Comparison of ENCODE assay signal across 5 worm cellular contexts in the genomic region with DNA sequence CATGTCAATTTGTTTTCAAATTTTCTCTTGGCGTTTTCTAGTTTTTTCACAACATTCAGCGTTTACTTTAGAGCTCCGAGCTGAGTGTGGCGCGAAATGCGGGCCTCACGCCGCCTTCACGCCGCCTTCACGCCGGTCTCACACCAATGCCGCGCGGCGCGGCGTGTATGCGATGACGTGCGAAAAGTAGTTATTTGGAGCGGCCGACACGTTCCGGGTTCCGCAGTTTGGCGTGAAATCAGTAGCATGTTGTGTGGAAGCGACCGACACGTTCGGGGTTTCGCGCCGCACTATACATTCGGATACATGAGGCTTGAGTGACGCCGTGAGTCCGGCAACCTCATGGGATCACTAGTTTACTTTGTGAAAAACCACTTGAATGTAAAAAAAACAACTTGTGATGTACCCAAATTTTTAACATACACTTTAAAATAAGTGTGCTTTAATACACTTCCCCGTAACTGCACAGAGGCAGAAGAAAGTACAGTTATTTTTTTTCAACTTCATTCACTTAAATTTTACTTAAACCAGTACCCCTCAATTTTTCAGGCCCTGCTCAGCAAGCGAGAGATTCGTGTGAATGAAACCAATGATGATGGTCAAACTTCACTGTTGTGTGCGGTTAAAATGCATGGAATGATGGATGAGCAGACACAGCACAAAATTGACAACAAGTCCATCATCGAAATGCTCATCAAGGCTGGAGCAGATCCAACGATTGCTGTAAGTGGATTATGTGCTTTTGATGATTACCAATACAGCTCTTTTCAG.
TF ChIP-seq lines count a peak whose summit lies in the region.

No protein-coding gene starts in this region.

TF ChIP-seq in whole organism, L1 larva, 84 proteins besides CTCF, POLR2A, EP300 and RAD21:
- TF ChIP-seq efl-1 (optimal IDR thresholded peaks at IDR 0.05; lab: Kevin White, UChicago) (no peak), efl-1 (GFP tag; optimal IDR thresholded peaks at IDR 0.05 in 1 of 2; lab: Kevin White, UChicago) (peak in 1 of 2 experiments; percentile 91), hlh-17 (GFP tag; optimal IDR thresholded peaks at IDR 0.05; lab: Kevin White, UChicago; ENCODE audit: borderline replicate concordance) (no peak), nhr-71 (tag; optimal IDR thresholded peaks at IDR 0.05; lab: Kevin White, UChicago) (no peak), Y116A8C.19 (tag; optimal IDR thresholded peaks at IDR 0.05; lab: Kevin White, UChicago; ENCODE audit: borderline replicate concordance) (no peak), snpc-4 (tag; optimal IDR thresholded peaks at IDR 0.05; lab: Kevin White, UChicago) (peak; percentile 91), nhr-47 (tag; optimal IDR thresholded peaks at IDR 0.05; lab: Kevin White, UChicago) (no peak), vab-15 (tag; optimal IDR thresholded peaks at IDR 0.05; lab: Kevin White, UChicago) (no peak), mdl-1 (tag; optimal IDR thresholded peaks at IDR 0.05; lab: Kevin White, UChicago) (no peak), unc-30 (tag; optimal IDR thresholded peaks at IDR 0.05; lab: Kevin White, UChicago) (no peak), nhr-11 (tag; optimal IDR thresholded peaks at IDR 0.05; lab: Kevin White, UChicago) (no peak), aha-1 (tag; optimal IDR thresholded peaks at IDR 0.05; lab: Kevin White, UChicago) (no peak)

TF ChIP-seq in whole organism, L2 larva, 48 proteins besides CTCF, POLR2A, EP300 and RAD21:
- TF ChIP-seq snpc-4 (tag; optimal IDR thresholded peaks at IDR 0.05; lab: Kevin White, UChicago) (peak; percentile 51), blmp-1 (tag; optimal IDR thresholded peaks at IDR 0.05; lab: Kevin White, UChicago; ENCODE audit: insufficient read depth) (no peak), nhr-25 (tag; optimal IDR thresholded peaks at IDR 0.05; lab: Kevin White, UChicago) (no peak)
TF ChIP-seq in whole organism, L2 larva: peak in this region for 1.

TF ChIP-seq in whole organism, L3 larva, 47 proteins besides CTCF, POLR2A, EP300 and RAD21:
- TF ChIP-seq snpc-4 (tag; optimal IDR thresholded peaks at IDR 0.05; lab: Kevin White, UChicago) (peak; percentile 59), ceh-9 (tag; optimal IDR thresholded peaks at IDR 0.05; lab: Kevin White, UChicago) (no peak)

TF ChIP-seq in whole organism, L4 larva, 104 proteins besides CTCF, POLR2A, EP300 and RAD21 (continues in another document):
- TF ChIP-seq lim-7 (GFP tag; IDR thresholded peaks at IDR 0.05; lab: Robert Waterston, UW): no peak
- no peak for TF ChIP-seq mes-2 (tag; optimal IDR thresholded peaks at IDR 0.05; lab: Kevin White, UChicago; ENCODE audit: poor library complexity, severe bottlenecking)
- no peak for TF ChIP-seq ztf-11 (tag; optimal IDR thresholded peaks at IDR 0.05; lab: Kevin White, UChicago)
- no peak for TF ChIP-seq spr-3 (GFP tag; optimal IDR thresholded peaks at IDR 0.05; lab: Kevin White, UChicago)
- TF ChIP-seq vab-7 (GFP tag; IDR thresholded peaks at IDR 0.05; lab: Robert Waterston, UW): 0 out of 2 replicates have a peak, but pooled peaks have one; percentile 16
- TF ChIP-seq tag-97 (GFP tag; IDR thresholded peaks at IDR 0.05; lab: Robert Waterston, UW): no peak
- TF ChIP-seq pqm-1 (tag; optimal IDR thresholded peaks at IDR 0.05; lab: Kevin White, UChicago): no peak
- TF ChIP-seq nhr-25 (tag; optimal IDR thresholded peaks at IDR 0.05; lab: Kevin White, UChicago; ENCODE audit: borderline replicate concordance, insufficient read depth): no peak
- TF ChIP-seq aly-2 (tag; optimal IDR thresholded peaks at IDR 0.05; lab: Kevin White, UChicago): no peak
- no peak for TF ChIP-seq sdz-12 (GFP tag; optimal IDR thresholded peaks at IDR 0.05; lab: Kevin White, UChicago)
- TF ChIP-seq ceh-82 (tag; optimal IDR thresholded peaks at IDR 0.05; lab: Kevin White, UChicago): no peak
- TF ChIP-seq skn-1 (tag; optimal IDR thresholded peaks at IDR 0.05; lab: Kevin White, UChicago): no peak
- TF ChIP-seq arid-1 (GFP tag; conservative IDR thresholded peaks at IDR 0.05; lab: Robert Waterston, UW): no peak
- TF ChIP-seq hlh-11 (tag; optimal IDR thresholded peaks at IDR 0.05; lab: Kevin White, UChicago): no peak
- no peak for TF ChIP-seq tra-1 (GFP tag; IDR thresholded peaks at IDR 0.05; lab: Robert Waterston, UW)
- no peak for TF ChIP-seq lin-15B (tag; optimal IDR thresholded peaks at IDR 0.05; lab: Kevin White, UChicago)
- no peak for TF ChIP-seq lin-38 (GFP tag; IDR thresholded peaks at IDR 0.05; lab: Robert Waterston, UW)
- TF ChIP-seq mxl-3 (GFP tag; optimal IDR thresholded peaks at IDR 0.05; lab: Kevin White, UChicago): no peak
- TF ChIP-seq spr-1 (tag; optimal IDR thresholded peaks at IDR 0.05; lab: Kevin White, UChicago): peak; percentile 18
- no peak for TF ChIP-seq ctbp-1 (GFP tag; IDR thresholded peaks at IDR 0.05; lab: Robert Waterston, UW)
- TF ChIP-seq Y105C5A.15 (GFP tag; IDR thresholded peaks at IDR 0.05; lab: Robert Waterston, UW): no peak
- TF ChIP-seq php-3 (GFP tag; IDR thresholded peaks at IDR 0.05; lab: Robert Waterston, UW): no peak
- no peak for TF ChIP-seq lin-13 (GFP tag; optimal IDR thresholded peaks at IDR 0.05; lab: Kevin White, UChicago)
- no peak for TF ChIP-seq F49E8.2 (tag; optimal IDR thresholded peaks at IDR 0.05; lab: Kevin White, UChicago; ENCODE audit: borderline replicate concordance)
- no peak for TF ChIP-seq daf-16 (GFP tag; optimal IDR thresholded peaks at IDR 0.05; lab: Kevin White, UChicago)
- no peak for TF ChIP-seq daf-16 (tag; optimal IDR thresholded peaks at IDR 0.05; lab: Kevin White, UChicago)
- no peak for TF ChIP-seq dpl-1 (GFP tag; optimal IDR thresholded peaks at IDR 0.05; lab: Kevin White, UChicago)
- no peak for TF ChIP-seq cey-2 (tag; optimal IDR thresholded peaks at IDR 0.05; lab: Kevin White, UChicago; ENCODE audit: borderline replicate concordance, insufficient read depth)
- TF ChIP-seq jun-1 (tag; optimal IDR thresholded peaks at IDR 0.05; lab: Kevin White, UChicago): no peak
- no peak for TF ChIP-seq nhr-77 (tag; optimal IDR thresholded peaks at IDR 0.05; lab: Kevin White, UChicago)
- TF ChIP-seq Y75B8A.6 (GFP tag; IDR thresholded peaks at IDR 0.05; lab: Robert Waterston, UW): no peak
- no peak for TF ChIP-seq ces-1 (GFP tag; optimal IDR thresholded peaks at IDR 0.05; lab: Kevin White, UChicago)
- TF ChIP-seq saeg-2 (GFP tag; IDR thresholded peaks at IDR 0.05; lab: Robert Waterston, UW): no peak

TF ChIP-seq in whole organism, young adult, 124 proteins besides CTCF, POLR2A, EP300 and RAD21:
- no peak for TF ChIP-seq C17E4.6 (GFP tag; IDR thresholded peaks at IDR 0.05; lab: Robert Waterston, UW)
- TF ChIP-seq cebp-1 (GFP tag; IDR thresholded peaks at IDR 0.05; lab: Robert Waterston, UW): no peak
- peak; percentile 23 for TF ChIP-seq cebp-1 (tag; optimal IDR thresholded peaks at IDR 0.05; lab: Kevin White, UChicago)
- TF ChIP-seq egrh-3 (GFP tag; IDR thresholded peaks at IDR 0.05; lab: Robert Waterston, UW): peak; percentile 31; the same call in 1 of the 2 replicates
- peak; percentile 32 for TF ChIP-seq ceh-27 (GFP tag; optimal IDR thresholded peaks at IDR 0.05; lab: Kevin White, UChicago)
- no peak for TF ChIP-seq mxl-1 (tag; optimal IDR thresholded peaks at IDR 0.05; lab: Kevin White, UChicago)
- no peak for TF ChIP-seq sdz-38 (tag; optimal IDR thresholded peaks at IDR 0.05; lab: Kevin White, UChicago)
- 0 out of 2 replicates have a peak, but pooled peaks have one; percentile 11 for TF ChIP-seq madf-3 (GFP tag; IDR thresholded peaks at IDR 0.05; lab: Robert Waterston, UW)
- TF ChIP-seq dpff-1 (tag; optimal IDR thresholded peaks at IDR 0.05; lab: Kevin White, UChicago): peak; percentile 19
- TF ChIP-seq snpc-4 (GFP tag; optimal IDR thresholded peaks at IDR 0.05; lab: Kevin White, UChicago): no peak
- peak in 3 of 4 experiments; percentile 18 to 82 (median 78) for TF ChIP-seq snpc-4 (tag; optimal IDR thresholded peaks at IDR 0.05; lab: Kevin White, UChicago)
- peak; percentile 89 for TF ChIP-seq zfh-2 (GFP tag; conservative IDR thresholded peaks at IDR 0.05; lab: Robert Waterston, UW)
- no peak for TF ChIP-seq ceh-100 (GFP tag; IDR thresholded peaks at IDR 0.05; lab: Robert Waterston, UW)
- 0 out of 2 replicates have a peak, but pooled peaks have one; percentile 29 for TF ChIP-seq bed-1 (GFP tag; IDR thresholded peaks at IDR 0.05; lab: Robert Waterston, UW)
- no peak for TF ChIP-seq mes-4 (tag; optimal IDR thresholded peaks at IDR 0.05; lab: Kevin White, UChicago)
- TF ChIP-seq nhr-120 (GFP tag; IDR thresholded peaks at IDR 0.05; lab: Robert Waterston, UW): 0 out of 2 replicates have a peak, but pooled peaks have one; percentile 75
- 0 out of 2 replicates have a peak, but pooled peaks have one; percentile 43 for TF ChIP-seq pbrm-1 (GFP tag; IDR thresholded peaks at IDR 0.05; lab: Robert Waterston, UW)
TF ChIP-seq in whole organism, young adult: peak in this region for 10.
